Worm (Caenorhabditis elegans): Measurements from ENCODE around the gene rnf-5.

- TF ChIP-seq ztf-4 (tag; optimal IDR thresholded peaks at IDR 0.05) (no peak), egl-27 (tag; optimal IDR thresholded peaks at IDR 0.05) (no peak), lsy-2 (tag; optimal IDR thresholded peaks at IDR 0.05) (no peak), skn-1 (tag; optimal IDR thresholded peaks at IDR 0.05) (no peak), nhr-237 (tag; optimal IDR thresholded peaks at IDR 0.05) (no peak), ceh-16 (tag; optimal IDR thresholded peaks at IDR 0.05) (no peak), elt-3 (tag; optimal IDR thresholded peaks at IDR 0.05) (no peak)
Observed at ce11 chrIII:4209188-4209587, 42.5 kb upstream of the rnf-5 start, which contains the start of gene phlp-2.
